Fruit fly (Drosophila melanogaster): ENCODE data around the gene CG33303.

CG33303 gene

dm6 chr2L:10375464-10376236, at the start of gene CG33303, which contains the start of gene dpr19 (continued):
- TF ChIP-seq trem (tag; optimal IDR thresholded peaks at IDR 0.05): peak; percentile 89
- 0 out of 4 replicates have a peak, but pooled peaks have one; percentile 41 for TF ChIP-seq chinmo (GFP tag; IDR thresholded peaks at IDR 0.05; ENCODE audit: partially characterized antibody)
- TF ChIP-seq E2f2 (GFP tag; IDR thresholded peaks at IDR 0.05): peak; percentile 42
- no peak for TF ChIP-seq ash1 (GFP tag; optimal IDR thresholded peaks at IDR 0.05)
- TF ChIP-seq CG6654 (GFP tag; optimal IDR thresholded peaks at IDR 0.05): peak; percentile 16
- peak; percentile 15 for TF ChIP-seq CTCF (GFP tag; optimal IDR thresholded peaks at IDR 0.05)
- TF ChIP-seq CG6813 (GFP tag; optimal IDR thresholded peaks at IDR 0.05): peak; percentile 65
- peak; percentile 53 for TF ChIP-seq odd (GFP tag; optimal IDR thresholded peaks at IDR 0.05)
- TF ChIP-seq CG3281 (GFP tag; optimal IDR thresholded peaks at IDR 0.05): peak; percentile 70
- no peak for TF ChIP-seq sima (GFP tag; optimal IDR thresholded peaks at IDR 0.05)
- TF ChIP-seq Dek (tag; optimal IDR thresholded peaks at IDR 0.05): peak; percentile 83
- no peak for TF ChIP-seq luna (GFP tag; optimal IDR thresholded peaks at IDR 0.05)
- TF ChIP-seq CG30403 (GFP tag; optimal IDR thresholded peaks at IDR 0.05): peak; percentile 64
- TF ChIP-seq CG15011 (GFP tag; optimal IDR thresholded peaks at IDR 0.05): peak; percentile 49
- peak; percentile 80 for TF ChIP-seq CG7556 (GFP tag; optimal IDR thresholded peaks at IDR 0.05)
- TF ChIP-seq CG10147 (GFP tag; optimal IDR thresholded peaks at IDR 0.05): peak; percentile 72
- peak; percentile 89 for TF ChIP-seq CG18262 (tag; optimal IDR thresholded peaks at IDR 0.05)
- TF ChIP-seq unc-4 (GFP tag; IDR thresholded peaks at IDR 0.05; ENCODE audit: partially characterized antibody): no peak
- TF ChIP-seq ab (GFP tag; optimal IDR thresholded peaks at IDR 0.05): no peak
- TF ChIP-seq CG11247 (GFP tag; IDR thresholded peaks at IDR 0.05): 0 out of 2 replicates have a peak, but pooled peaks have one; percentile 29
- no peak for TF ChIP-seq CG16863 (GFP tag; optimal IDR thresholded peaks at IDR 0.05)
- peak; percentile 73 for TF ChIP-seq Awh (GFP tag; IDR thresholded peaks at IDR 0.05)
- TF ChIP-seq kah (GFP tag; optimal IDR thresholded peaks at IDR 0.05): peak; percentile 69
- no peak for TF ChIP-seq wdn (GFP tag; IDR thresholded peaks at IDR 0.05)
- no peak; the same call in 2 of the 3 replicates for TF ChIP-seq Aef1 (GFP tag; IDR thresholded peaks at IDR 0.05)
- no peak for TF ChIP-seq sqz (GFP tag; optimal IDR thresholded peaks at IDR 0.05)
- TF ChIP-seq CG1603 (tag; optimal IDR thresholded peaks at IDR 0.05): peak; percentile 16
- no peak for TF ChIP-seq Dfd (GFP tag; optimal IDR thresholded peaks at IDR 0.05)
- 0 out of 3 replicates have a peak, but pooled peaks have one; percentile 31 for TF ChIP-seq zfh1 (GFP tag; IDR thresholded peaks at IDR 0.05)
- no peak for TF ChIP-seq Hey (tag; optimal IDR thresholded peaks at IDR 0.05)
- peak; percentile 38 for TF ChIP-seq CG12942 (GFP tag; optimal IDR thresholded peaks at IDR 0.05)
- TF ChIP-seq danr (GFP tag; IDR thresholded peaks at IDR 0.05): no peak
- peak; percentile 59 for TF ChIP-seq scrt (GFP tag; optimal IDR thresholded peaks at IDR 0.05)
- TF ChIP-seq CG4617 (GFP tag; optimal IDR thresholded peaks at IDR 0.05; ENCODE audit: borderline replicate concordance): peak; percentile 75
- no peak for TF ChIP-seq mld (GFP tag; IDR thresholded peaks at IDR 0.05; ENCODE audit: partially characterized antibody)
- TF ChIP-seq HLH4C (GFP tag; IDR thresholded peaks at IDR 0.05; ENCODE audit: partially characterized antibody): no peak
- peak; percentile 85 for TF ChIP-seq YL-1 (GFP tag; optimal IDR thresholded peaks at IDR 0.05)
- TF ChIP-seq slp2 (GFP tag; optimal IDR thresholded peaks at IDR 0.05): no peak
- peak; percentile 58 for TF ChIP-seq esg (GFP tag; conservative IDR thresholded peaks at IDR 0.05)
- TF ChIP-seq yki (optimal IDR thresholded peaks at IDR 0.05): no peak
- no peak for TF ChIP-seq br (optimal IDR thresholded peaks at IDR 0.05)
- peak; percentile 45 for TF ChIP-seq NfI (GFP tag; optimal IDR thresholded peaks at IDR 0.05)
- no peak for TF ChIP-seq tup (GFP tag; optimal IDR thresholded peaks at IDR 0.05)
- no peak for TF ChIP-seq CG17612 (GFP tag; IDR thresholded peaks at IDR 0.05)
- TF ChIP-seq CG10366 (GFP tag; IDR thresholded peaks at IDR 0.05): peak; percentile 34; the same call in 1 of the 2 replicates
- TF ChIP-seq D19B (GFP tag; optimal IDR thresholded peaks at IDR 0.05): peak; percentile 21
- TF ChIP-seq CG8281 (tag; optimal IDR thresholded peaks at IDR 0.05): peak; percentile 4
- no peak for TF ChIP-seq zen2 (GFP tag; IDR thresholded peaks at IDR 0.05; ENCODE audit: partially characterized antibody)
- TF ChIP-seq ham (GFP tag; IDR thresholded peaks at IDR 0.05): no peak
- peak; percentile 54 for TF ChIP-seq az2 (GFP tag; optimal IDR thresholded peaks at IDR 0.05)

Measured in whole organism, embryonic.